Worm (Caenorhabditis elegans): ENCODE results near the gene rmh-2.

ce11 chrV:9906115-9906514 lies 24.5 kb downstream of the rmh-2 start, which contains the start of gene fipr-11:
- no peak for TF ChIP-seq lin-39 (tag; optimal IDR thresholded peaks at IDR 0.05)
- no peak for TF ChIP-seq ztf-4 (tag; optimal IDR thresholded peaks at IDR 0.05)
- TF ChIP-seq unc-55 (GFP tag; optimal IDR thresholded peaks at IDR 0.05): no peak
- no peak for TF ChIP-seq unc-39 (tag; optimal IDR thresholded peaks at IDR 0.05)
- TF ChIP-seq sma-9 (GFP tag; optimal IDR thresholded peaks at IDR 0.05): no peak
- TF ChIP-seq sma-9 (tag; optimal IDR thresholded peaks at IDR 0.05): no peak

All from whole organism, L2 larva.